Worm (Caenorhabditis elegans) whole organism, midembryonic: ENCODE results near the gene fbxa-30.

Experiments
- T22C8.4 ChIP-seq: fragments of 200-800 bp; sonication (Bioruptor generic); IDR thresholded peaks from 2 replicates; pipeline ENCODE4 v1.3.6; 2022; ENCODE audit warnings: missing genetic modification characterization, missing compliant biosample characterization
- cog-1 ChIP-seq: sonication (generic microtip); optimal IDR thresholded peaks from 2 replicates; lab custom pipeline; 2016; ENCODE audit warnings: missing genetic modification characterization, missing compliant biosample characterization
- flt-1 ChIP-seq: fragments of 200-800 bp; sonication (Bioruptor generic); IDR thresholded peaks from 2 replicates; pipeline ENCODE4 v1.3.6; 2022; ENCODE audit warnings: missing genetic modification characterization, missing compliant biosample characterization
- klf-2 ChIP-seq: fragments of 200-800 bp; sonication (Bioruptor generic); conservative IDR thresholded peaks from 2 replicates; pipeline ENCODE4 v1.3.6; 2022; ENCODE audit warnings: missing genetic modification reagents, missing genetic modification characterization, missing compliant biosample characterization
- med-1 ChIP-seq: sonication (generic microtip); optimal IDR thresholded peaks from 2 replicates; lab custom pipeline; 2017; ENCODE audit warnings: missing genetic modification characterization, mild to moderate bottlenecking, missing compliant biosample characterization, antibody characterized with exemption, missing genetic modification reagents; ENCODE audit not compliant: insufficient read depth
- ref-1 ChIP-seq: fragments of 200-800 bp; sonication (Bioruptor generic); conservative IDR thresholded peaks from 2 replicates; pipeline ENCODE4 v1.3.6; 2022; ENCODE audit warnings: missing genetic modification reagents, missing genetic modification characterization, missing compliant biosample characterization
- tab-1 ChIP-seq: fragments of 200-800 bp; sonication (Bioruptor generic); IDR thresholded peaks from 2 replicates; pipeline ENCODE4 v1.3.6; 2022; ENCODE audit warnings: missing genetic modification characterization, missing compliant biosample characterization
- ztf-23 ChIP-seq: fragments of 200-800 bp; sonication (Bioruptor generic); IDR thresholded peaks from 2 replicates; pipeline ENCODE4 v1.3.6; 2022; ENCODE audit warnings: missing genetic modification reagents, missing genetic modification characterization, missing compliant biosample characterization
- ztf-29 ChIP-seq: fragments of 200-800 bp; sonication (Bioruptor generic); IDR thresholded peaks from 2 replicates; pipeline ENCODE4 v1.3.6; 2022; ENCODE audit warnings: missing genetic modification reagents, missing genetic modification characterization, missing compliant biosample characterization

fbxa-30 gene

DNA sequence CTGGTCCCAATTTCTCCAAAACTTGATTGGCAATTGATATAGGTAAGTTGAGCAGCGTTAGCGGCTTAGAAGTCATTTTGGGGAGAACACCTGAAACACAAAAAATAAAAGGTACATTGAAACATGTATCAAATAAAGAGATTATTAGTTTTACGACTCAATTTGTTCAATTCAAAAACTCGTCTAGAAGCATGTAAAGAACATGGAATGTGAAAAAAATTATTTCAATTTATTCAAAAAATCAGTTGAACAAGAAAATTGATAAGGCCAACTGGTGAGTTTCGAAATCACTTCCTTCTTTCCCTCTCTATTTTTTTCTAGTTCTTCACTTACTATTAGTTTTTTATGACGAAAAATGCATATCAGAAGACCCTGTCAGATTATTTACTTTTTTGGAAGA is at the start of gene fbxa-30:
Gene fbxa-30, minus strand, starts transcription at position 101 of the 400 bp plus-strand sequence.
- no peak for TF ChIP-seq ref-1 (GFP tag; lab: Robert Waterston, UW)

DNA sequence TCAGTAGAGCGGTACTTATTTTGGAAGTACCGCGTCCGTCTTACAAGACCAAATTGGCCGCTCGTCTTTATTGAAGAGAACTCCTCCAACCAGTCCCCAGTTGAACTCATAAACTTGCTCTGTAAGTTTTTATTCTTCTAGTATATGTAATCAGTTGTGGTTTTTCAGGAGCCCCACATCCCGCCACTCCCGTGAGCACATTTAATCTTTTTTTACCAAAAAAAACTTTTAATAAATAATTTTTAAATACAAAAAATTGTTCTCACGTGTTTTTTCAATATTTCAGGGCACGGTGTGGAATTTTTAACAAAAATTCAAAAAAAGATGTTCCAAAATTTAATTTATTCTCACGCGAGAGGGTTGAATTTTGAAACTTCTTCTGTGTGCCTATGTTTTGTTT is 49.1 kb upstream of the fbxa-30 start, which contains the start of gene fbxa-14:
Gene fbxa-14, minus strand, starts transcription at position 101 of the 400 bp plus-strand sequence.
- TF ChIP-seq tab-1 (GFP tag; lab: Robert Waterston, UW) = no peak
- no peak for TF ChIP-seq cog-1 (tag; lab: Kevin White, UChicago)
- no peak for TF ChIP-seq flt-1
- no peak for TF ChIP-seq T22C8.4 (GFP tag; lab: Robert Waterston, UW)
- TF ChIP-seq ref-1 (GFP tag; lab: Robert Waterston, UW) = no peak
- TF ChIP-seq klf-2 (GFP tag; lab: Robert Waterston, UW) = no peak
- no peak for TF ChIP-seq ztf-29 (GFP tag; lab: Robert Waterston, UW)
- no peak for TF ChIP-seq ztf-23 (GFP tag; lab: Robert Waterston, UW)
- TF ChIP-seq med-1 (GFP tag; lab: Kevin White, UChicago) = no peak

DNA sequence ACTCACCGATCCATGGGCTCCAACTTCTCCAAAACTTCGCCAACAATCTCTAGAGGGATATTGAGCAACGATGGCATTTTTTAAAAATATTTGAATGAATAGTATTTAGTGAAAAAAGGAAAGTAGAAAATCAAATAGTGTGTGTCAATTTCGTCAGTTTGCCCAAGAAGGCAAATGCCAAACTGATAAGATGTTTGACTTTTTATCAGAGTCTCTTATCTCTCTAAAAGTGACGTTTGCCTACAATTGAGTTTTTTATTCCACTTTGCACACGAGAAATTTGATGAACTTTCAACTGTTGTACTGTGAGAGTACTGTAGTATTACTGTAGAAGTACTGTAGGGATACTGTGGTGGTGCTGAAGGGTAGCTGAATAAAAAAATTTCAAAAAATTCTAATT is 48.1 kb upstream of the fbxa-30 start:
- TF ChIP-seq klf-2 (GFP tag; lab: Robert Waterston, UW) (no peak), T22C8.4 (GFP tag; lab: Robert Waterston, UW) (no peak), ref-1 (GFP tag; lab: Robert Waterston, UW) (no peak), med-1 (GFP tag; lab: Kevin White, UChicago) (no peak), ztf-29 (GFP tag; lab: Robert Waterston, UW) (no peak), tab-1 (GFP tag; lab: Robert Waterston, UW) (no peak), ztf-23 (GFP tag; lab: Robert Waterston, UW) (no peak), flt-1 (no peak), cog-1 (tag; lab: Kevin White, UChicago) (no peak)

DNA sequence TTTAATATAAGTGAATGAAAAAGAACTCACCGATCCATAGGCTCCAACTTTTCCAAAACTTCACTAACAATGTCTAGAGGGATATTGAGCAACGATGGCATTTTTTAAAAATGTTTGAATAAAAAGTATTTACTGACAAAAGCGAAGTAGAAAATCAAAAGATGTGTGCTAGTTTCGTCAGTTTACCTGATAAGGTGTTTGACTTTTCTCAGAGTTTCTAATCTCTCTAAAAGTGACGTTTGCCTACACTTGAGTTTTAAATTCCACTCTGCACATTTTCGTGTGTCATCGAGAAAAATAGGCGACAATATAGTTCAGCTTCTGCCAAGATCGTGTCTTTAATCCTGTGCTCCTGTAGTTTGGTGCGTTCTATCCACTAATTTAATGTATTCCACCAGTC is 46.1 kb upstream of the fbxa-30 start, which contains the start of gene fbxa-15:
Gene fbxa-15, minus strand, starts transcription at position 101 of the 400 bp plus-strand sequence.
- TF ChIP-seq med-1 (GFP tag; lab: Kevin White, UChicago) (no peak), tab-1 (GFP tag; lab: Robert Waterston, UW) (no peak), flt-1 (no peak), cog-1 (tag; lab: Kevin White, UChicago) (no peak), ref-1 (GFP tag; lab: Robert Waterston, UW) (no peak), ztf-29 (GFP tag; lab: Robert Waterston, UW) (no peak), klf-2 (GFP tag; lab: Robert Waterston, UW) (no peak), T22C8.4 (GFP tag; lab: Robert Waterston, UW) (no peak), ztf-23 (GFP tag; lab: Robert Waterston, UW) (no peak)

DNA sequence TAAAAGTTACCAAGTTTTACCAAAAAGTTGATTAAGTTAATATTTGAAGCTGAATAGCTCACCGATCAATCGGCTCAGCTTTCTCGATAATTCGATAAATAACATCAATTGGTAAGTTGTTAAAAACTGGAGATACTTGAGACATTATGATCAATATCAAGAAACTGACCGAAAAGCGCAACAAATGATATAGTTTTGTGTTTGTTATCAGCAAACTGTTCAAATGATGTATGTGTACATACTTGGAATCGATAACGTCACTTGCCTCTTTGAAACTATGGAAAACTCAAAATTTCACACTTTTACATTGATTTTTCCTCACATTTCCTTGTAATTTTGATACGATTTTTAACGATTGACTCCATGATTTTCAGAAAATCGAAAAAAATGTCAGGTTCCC is 39.6 kb upstream of the fbxa-30 start, which contains the start of the genes fbxa-80 and fbxa-19:
Gene fbxa-80, minus strand, starts transcription at position 173 of the 400 bp plus-strand sequence.
Gene fbxa-19, plus strand, starts transcription at position 364 of the 400 bp plus-strand sequence.
- no peak for TF ChIP-seq med-1 (GFP tag; lab: Kevin White, UChicago)
- no peak for TF ChIP-seq tab-1 (GFP tag; lab: Robert Waterston, UW)
- no peak for TF ChIP-seq cog-1 (tag; lab: Kevin White, UChicago)

DNA sequence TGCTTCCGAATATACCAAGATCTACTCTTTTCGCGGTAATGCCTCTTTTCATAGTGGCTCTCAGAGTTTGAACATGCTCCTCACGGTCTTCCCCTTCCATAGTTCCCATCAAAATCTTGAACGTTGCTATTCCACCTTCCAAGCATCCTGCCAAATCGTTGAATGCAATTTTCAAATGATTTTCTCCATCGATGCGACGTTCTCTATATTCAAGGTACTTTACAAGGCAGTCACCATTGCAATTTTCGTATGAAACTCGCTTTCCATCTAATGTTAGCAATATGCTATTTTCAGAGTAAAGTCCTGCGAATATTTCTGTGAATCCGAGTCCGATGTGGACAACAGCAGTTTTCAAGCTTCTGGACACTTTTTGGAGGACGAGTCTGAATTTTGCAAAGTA is 38.9 kb upstream of the fbxa-30 start:
- no peak for TF ChIP-seq med-1 (GFP tag; lab: Kevin White, UChicago)

DNA sequence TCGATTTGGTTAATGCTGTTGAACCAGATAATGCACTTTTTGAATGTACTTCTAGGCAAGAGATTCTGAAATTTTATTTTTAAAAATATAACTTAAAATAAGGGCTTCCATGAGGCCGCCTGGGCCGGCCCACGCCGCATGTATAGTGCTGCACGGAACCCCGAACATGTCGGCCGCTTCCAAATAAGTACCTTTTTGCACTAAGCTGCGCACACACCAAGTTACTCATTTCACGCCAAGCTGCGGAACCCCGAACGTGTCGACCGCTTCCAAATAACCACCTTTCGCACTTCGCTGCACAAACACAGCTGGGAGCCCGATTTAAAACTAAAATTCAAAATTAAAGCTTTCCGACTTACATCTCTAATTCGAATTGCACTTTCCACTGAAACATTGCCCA is 36.0 kb upstream of the fbxa-30 start:
- TF ChIP-seq ztf-29 (GFP tag; lab: Robert Waterston, UW) = no peak
- no peak for TF ChIP-seq cog-1 (tag; lab: Kevin White, UChicago)
- TF ChIP-seq flt-1 = no peak
- no peak for TF ChIP-seq klf-2 (GFP tag; lab: Robert Waterston, UW)
- no peak for TF ChIP-seq med-1 (GFP tag; lab: Kevin White, UChicago)
- TF ChIP-seq T22C8.4 (GFP tag; lab: Robert Waterston, UW) = no peak
- TF ChIP-seq ztf-23 (GFP tag; lab: Robert Waterston, UW) = no peak
- TF ChIP-seq tab-1 (GFP tag; lab: Robert Waterston, UW) = no peak
- no peak for TF ChIP-seq ref-1 (GFP tag; lab: Robert Waterston, UW)

DNA sequence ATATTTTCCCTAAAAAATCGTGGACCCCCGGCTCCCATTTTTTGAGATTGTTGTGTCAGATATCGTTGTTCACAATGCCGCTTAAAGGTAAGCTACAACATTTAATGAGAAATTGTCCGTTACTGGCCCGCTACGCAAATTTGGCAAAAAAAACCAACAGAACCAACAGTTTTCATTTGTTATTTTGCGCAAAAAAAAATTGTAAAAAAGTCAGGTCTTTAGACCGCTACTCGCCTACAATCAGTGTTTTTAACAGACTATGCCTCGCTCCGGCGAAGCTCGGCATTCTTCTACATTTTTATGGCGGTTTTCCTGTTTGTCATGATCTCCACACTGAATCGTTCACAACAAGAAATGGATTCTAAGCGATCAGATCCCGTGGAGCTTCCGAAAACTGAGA is 33.5 kb upstream of the fbxa-30 start, which contains the start of gene Y82E9BL.12:
Gene Y82E9BL.12, plus strand, starts transcription at position 301 of the 400 bp plus-strand sequence.
- no peak for TF ChIP-seq T22C8.4 (GFP tag; lab: Robert Waterston, UW)
- no peak for TF ChIP-seq ztf-23 (GFP tag; lab: Robert Waterston, UW)
- no peak for TF ChIP-seq med-1 (GFP tag; lab: Kevin White, UChicago)
- TF ChIP-seq ref-1 (GFP tag; lab: Robert Waterston, UW) = no peak
- TF ChIP-seq ztf-29 (GFP tag; lab: Robert Waterston, UW) = no peak
- no peak for TF ChIP-seq klf-2 (GFP tag; lab: Robert Waterston, UW)
- TF ChIP-seq flt-1 = no peak

DNA sequence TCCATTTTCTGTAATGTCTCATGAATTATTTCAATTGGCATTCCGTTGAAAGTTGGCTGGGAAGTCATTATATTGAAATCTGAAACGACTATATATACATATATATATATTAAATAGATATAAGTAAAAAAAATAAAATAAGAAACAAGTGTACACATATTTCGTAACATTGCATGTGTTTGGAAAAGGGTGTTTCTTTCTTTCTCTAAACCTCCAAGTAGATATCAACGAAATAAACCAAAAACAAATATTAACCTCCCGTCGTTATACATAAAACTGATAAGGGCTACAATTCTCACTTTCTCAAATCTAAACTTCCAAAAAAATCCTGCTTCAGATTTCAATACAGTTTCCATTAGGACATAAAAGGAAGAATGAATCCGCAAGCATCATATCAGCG is 32.8 kb upstream of the fbxa-30 start, which contains the start of gene fbxa-79:
Gene fbxa-79, minus strand, starts transcription at position 86 of the 400 bp plus-strand sequence.
- TF ChIP-seq T22C8.4 (GFP tag; lab: Robert Waterston, UW) (no peak), ref-1 (GFP tag; lab: Robert Waterston, UW) (no peak), tab-1 (GFP tag; lab: Robert Waterston, UW) (no peak), med-1 (GFP tag; lab: Kevin White, UChicago) (no peak), flt-1 (no peak), ztf-23 (GFP tag; lab: Robert Waterston, UW) (no peak), cog-1 (tag; lab: Kevin White, UChicago) (no peak), ztf-29 (GFP tag; lab: Robert Waterston, UW) (no peak), klf-2 (GFP tag; lab: Robert Waterston, UW) (no peak)

DNA sequence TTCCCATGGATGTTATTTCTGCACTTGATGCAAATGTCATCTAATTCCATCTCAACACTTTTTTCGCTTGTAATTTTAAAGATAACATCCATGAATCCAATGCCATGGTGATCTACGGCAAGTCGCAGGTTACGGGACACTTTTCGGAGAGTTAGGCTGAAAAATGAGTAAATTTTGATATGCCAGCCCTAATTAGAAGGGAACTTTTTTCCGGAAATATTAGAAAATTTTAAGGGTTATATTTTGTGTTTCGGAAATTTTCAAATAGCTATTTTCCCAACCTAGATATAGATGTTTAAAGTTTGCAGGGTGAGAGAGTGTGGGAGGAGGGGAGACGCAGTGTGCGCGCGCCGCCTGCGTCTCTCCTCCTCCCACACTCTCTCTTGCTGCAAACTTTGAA is 31.9 kb upstream of the fbxa-30 start:
- TF ChIP-seq cog-1 (tag; lab: Kevin White, UChicago) (no peak), tab-1 (GFP tag; lab: Robert Waterston, UW) (no peak)
